Worm (Caenorhabditis elegans): ENCODE measurements around the gene B0416.11.

DNA sequence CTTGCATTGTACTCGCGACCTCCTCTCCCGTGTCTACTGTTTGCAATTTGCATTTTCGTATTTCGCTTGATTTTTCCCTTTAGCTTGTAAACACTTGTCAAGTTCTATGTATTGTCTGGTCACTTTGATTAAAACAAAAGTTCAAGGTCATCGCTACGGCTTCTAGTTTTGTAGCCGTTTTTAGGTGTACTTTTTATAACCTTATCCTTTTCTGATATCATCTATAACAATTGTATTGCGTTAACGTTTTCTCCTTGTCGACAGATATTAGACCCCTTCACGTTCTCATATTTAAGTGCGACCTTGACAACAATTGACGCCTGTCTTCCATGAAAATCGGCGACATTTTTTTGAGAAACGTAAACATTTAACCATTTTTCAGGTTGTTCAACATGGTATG, 36.3 kb downstream of the B0416.11 start:
- TF ChIP-seq fos-1 (tag; optimal IDR thresholded peaks at IDR 0.05) (no peak), ztf-11 (tag; optimal IDR thresholded peaks at IDR 0.05) (no peak)
